Fruit fly (Drosophila melanogaster) whole organism, embryonic: ENCODE measurements around the gene Lgr1.

Source experiments
- ATbp ChIP-seq: fragments of 200-800 bp; sonication (Bioruptor generic); optimal IDR thresholded peaks from 2 replicates; lab custom pipeline; 2017; ENCODE audit warnings: missing biosample characterization, mild to moderate bottlenecking, missing genetic modification characterization, missing genetic modification reagents
- Abd-B ChIP-seq: fragments of 200-800 bp; sonication (Bioruptor generic); optimal IDR thresholded peaks from 2 replicates; lab custom pipeline; 2018; ENCODE audit warnings: missing biosample characterization, mild to moderate bottlenecking, missing genetic modification characterization, moderate library complexity
- Antp ChIP-seq: fragments of 200-800 bp; sonication (Bioruptor generic); optimal IDR thresholded peaks from 3 replicates; lab custom pipeline; 2016; ENCODE audit warnings: missing biosample characterization, missing genetic modification characterization
- CG10366 ChIP-seq: fragments of 200-800 bp; sonication (Bioruptor generic); IDR thresholded peaks from 2 replicates; pipeline ENCODE4 v1.3.6; 2022; ENCODE audit warnings: missing biosample characterization, missing genetic modification characterization
- CG11504 ChIP-seq: fragments of 200-800 bp; sonication (Bioruptor generic); optimal IDR thresholded peaks from 3 replicates; lab custom pipeline; 2019; ENCODE audit warnings: missing biosample characterization, mild to moderate bottlenecking, missing genetic modification characterization, moderate library complexity
- CG12659 ChIP-seq: fragments of 200-800 bp; sonication (Bioruptor generic); optimal IDR thresholded peaks from 3 replicates; lab custom pipeline; 2017; ENCODE audit warnings: mild to moderate bottlenecking, missing biosample characterization, missing genetic modification reagents, missing genetic modification characterization
- CG12769 ChIP-seq: fragments of 200-800 bp; sonication (Bioruptor generic); optimal IDR thresholded peaks from 2 replicates; lab custom pipeline; 2019; ENCODE audit warnings: missing biosample characterization, mild to moderate bottlenecking, missing genetic modification characterization, moderate library complexity
- CG14965 ChIP-seq: fragments of 200-800 bp; sonication (Bioruptor generic); optimal IDR thresholded peaks from 2 replicates; lab custom pipeline; 2016; ENCODE audit warnings: missing biosample characterization, missing genetic modification characterization, borderline replicate concordance
- CG18476 ChIP-seq: fragments of 200-800 bp; sonication (Bioruptor generic); optimal IDR thresholded peaks from 2 replicates; lab custom pipeline; 2016; ENCODE audit warnings: missing biosample characterization, mild to moderate bottlenecking, missing genetic modification characterization
- CG18764 ChIP-seq: fragments of 200-800 bp; sonication (Bioruptor generic); optimal IDR thresholded peaks from 3 replicates; lab custom pipeline; 2016; ENCODE audit warnings: missing biosample characterization, missing genetic modification characterization
- CG2120 ChIP-seq: fragments of 200-800 bp; sonication (Bioruptor generic); optimal IDR thresholded peaks from 3 replicates; lab custom pipeline; 2016; ENCODE audit warnings: missing biosample characterization, missing genetic modification characterization
- CG2678 ChIP-seq: fragments of 200-800 bp; sonication (Bioruptor generic); optimal IDR thresholded peaks from 3 replicates; lab custom pipeline; 2019; ENCODE audit warnings: missing biosample characterization, mild to moderate bottlenecking, missing genetic modification characterization, moderate library complexity
- CG4282 ChIP-seq: fragments of 200-800 bp; sonication (Bioruptor generic); optimal IDR thresholded peaks from 2 replicates; lab custom pipeline; 2016; ENCODE audit warnings: missing biosample characterization, missing genetic modification characterization
- CG6272 ChIP-seq: fragments of 200-800 bp; sonication (Bioruptor generic); IDR thresholded peaks from 2 replicates; pipeline ENCODE4 v1.3.6; 2022; ENCODE audit warnings: missing biosample characterization, missing genetic modification characterization
- CG6683 ChIP-seq: fragments of 200-800 bp; sonication (Bioruptor generic); optimal IDR thresholded peaks from 2 replicates; lab custom pipeline; 2017; ENCODE audit warnings: missing biosample characterization, mild to moderate bottlenecking, missing genetic modification characterization, missing genetic modification reagents
- CG7839 ChIP-seq: fragments of 200-800 bp; sonication (Bioruptor generic); optimal IDR thresholded peaks from 3 replicates; lab custom pipeline; 2018; ENCODE audit warnings: missing biosample characterization, mild to moderate bottlenecking, missing genetic modification characterization, moderate library complexity
- CG7963 ChIP-seq: fragments of 200-800 bp; sonication (Bioruptor generic); IDR thresholded peaks from 3 replicates; pipeline ENCODE4 v1.3.6; 2022; ENCODE audit warnings: missing biosample characterization, missing genetic modification characterization; ENCODE audit not compliant: partially characterized antibody
- CG8290 ChIP-seq, 3 experiments: fragments of 200-800 bp; sonication (Bioruptor generic); optimal IDR thresholded peaks; 2 replicates each; lab custom pipeline; 2016 to 2019; ENCODE audit warnings: missing biosample characterization in 3 of 3, missing genetic modification characterization in 3 of 3, mild to moderate bottlenecking in 2 of 3, moderate library complexity in 1 of 3
- CG8944 ChIP-seq: fragments of 200-800 bp; sonication (Bioruptor generic); optimal IDR thresholded peaks from 3 replicates; lab custom pipeline; 2016; ENCODE audit warnings: missing biosample characterization, missing genetic modification characterization
- CoRest ChIP-seq: fragments of 200-800 bp; sonication (Bioruptor generic); optimal IDR thresholded peaks from 3 replicates; lab custom pipeline; 2018; ENCODE audit warnings: missing biosample characterization, mild to moderate bottlenecking, missing genetic modification characterization, moderate library complexity
- Deaf1 ChIP-seq: fragments of 200-800 bp; optimal IDR thresholded peaks from 3 replicates; lab custom pipeline; 2019; ENCODE audit warnings: missing biosample characterization, mild to moderate bottlenecking, missing genetic modification characterization, moderate library complexity
- Dek ChIP-seq: fragments of 200-800 bp; sonication (Bioruptor generic); optimal IDR thresholded peaks from 3 replicates; lab custom pipeline; 2019; ENCODE audit warnings: missing biosample characterization, mild to moderate bottlenecking, missing genetic modification characterization, moderate library complexity
- Dll ChIP-seq: fragments of 200-800 bp; sonication (Bioruptor generic); IDR thresholded peaks from 4 replicates; pipeline ENCODE4 v1.3.6; 2022; ENCODE audit warnings: missing biosample characterization, missing genetic modification characterization; ENCODE audit not compliant: partially characterized antibody
- HLH4C ChIP-seq: fragments of 200-800 bp; sonication (Bioruptor generic); IDR thresholded peaks from 3 replicates; pipeline ENCODE4 v1.3.6; 2022; ENCODE audit warnings: missing biosample characterization, missing genetic modification characterization; ENCODE audit not compliant: partially characterized antibody
- Hmx ChIP-seq: fragments of 200-800 bp; sonication (Bioruptor generic); optimal IDR thresholded peaks from 2 replicates; lab custom pipeline; 2016; ENCODE audit warnings: missing biosample characterization, missing genetic modification characterization
- MESR4 ChIP-seq: fragments of 200-800 bp; sonication (Bioruptor generic); optimal IDR thresholded peaks from 2 replicates; lab custom pipeline; 2018; ENCODE audit warnings: missing biosample characterization, mild to moderate bottlenecking, missing genetic modification characterization, moderate library complexity
- Med ChIP-seq: fragments of 200-800 bp; sonication (Bioruptor generic); peaks from one replicate; lab custom pipeline; 2016; ENCODE audit warnings: missing biosample characterization, missing genetic modification characterization, mild to moderate bottlenecking, inconsistent platforms, moderate library complexity
- Mrtf ChIP-seq: fragments of 200-800 bp; sonication (Bioruptor generic); IDR thresholded peaks from 3 replicates; pipeline ENCODE4 v1.3.6; 2022; ENCODE audit warnings: missing biosample characterization, missing genetic modification characterization
- NK7.1 ChIP-seq: fragments of 200-800 bp; sonication (Bioruptor generic); optimal IDR thresholded peaks from 3 replicates; lab custom pipeline; 2016; ENCODE audit warnings: missing biosample characterization, missing genetic modification characterization
- Rfx ChIP-seq: fragments of 200-800 bp; sonication (Bioruptor generic); IDR thresholded peaks from 2 replicates; pipeline ENCODE4 v1.3.6; 2022; ENCODE audit warnings: missing biosample characterization, missing genetic modification characterization
- Rx ChIP-seq: fragments of 200-800 bp; sonication (Bioruptor generic); IDR thresholded peaks from 2 replicates; pipeline ENCODE4 v1.3.6; 2022; ENCODE audit warnings: missing biosample characterization, missing genetic modification characterization
- Sin3A ChIP-seq: fragments of >200 bp; optimal IDR thresholded peaks from 2 replicates; lab custom pipeline; 2018
- Taf1 ChIP-seq: fragments of 200-800 bp; sonication (Bioruptor generic); IDR thresholded peaks from 2 replicates; pipeline ENCODE4 v1.3.6; 2022; ENCODE audit warnings: missing biosample characterization, missing genetic modification characterization
- Xrp1 ChIP-seq: fragments of 200-800 bp; sonication (Bioruptor generic); IDR thresholded peaks from 2 replicates; pipeline ENCODE4 v1.3.6; 2022; ENCODE audit warnings: missing biosample characterization, missing genetic modification characterization
- bab2 ChIP-seq: fragments of 200-800 bp; sonication (Bioruptor generic); optimal IDR thresholded peaks from 2 replicates; lab custom pipeline; 2016; ENCODE audit warnings: missing biosample characterization, missing genetic modification characterization
- danr ChIP-seq: fragments of 200-800 bp; sonication (Bioruptor generic); IDR thresholded peaks from 2 replicates; pipeline ENCODE4 v1.3.6; 2022; ENCODE audit warnings: missing biosample characterization, missing genetic modification characterization
- dpn ChIP-seq, 2 experiments: fragments of 200-800 bp; sonication (Bioruptor generic); optimal IDR thresholded peaks; 3 replicates each; lab custom pipeline; 2016; ENCODE audit warnings: missing biosample characterization in 2 of 2, missing genetic modification characterization in 2 of 2
- ems ChIP-seq: fragments of 200-800 bp; sonication (Bioruptor generic); optimal IDR thresholded peaks from 3 replicates; lab custom pipeline; 2016; ENCODE audit warnings: missing biosample characterization, missing genetic modification characterization
- ind ChIP-seq: fragments of 200-800 bp; sonication (Bioruptor generic); optimal IDR thresholded peaks from 3 replicates; lab custom pipeline; 2016; ENCODE audit warnings: missing biosample characterization, missing genetic modification characterization
- jumu ChIP-seq: fragments of 200-800 bp; sonication (Bioruptor generic); optimal IDR thresholded peaks from 3 replicates; lab custom pipeline; 2016; ENCODE audit warnings: missing biosample characterization, missing genetic modification characterization
- kah ChIP-seq: fragments of 200-800 bp; sonication (Bioruptor generic); optimal IDR thresholded peaks from 2 replicates; lab custom pipeline; 2018; ENCODE audit warnings: missing biosample characterization, mild to moderate bottlenecking, missing genetic modification characterization
- lab ChIP-seq: fragments of 200-800 bp; sonication (Bioruptor generic); optimal IDR thresholded peaks from 3 replicates; lab custom pipeline; 2017; ENCODE audit warnings: missing biosample characterization, missing genetic modification characterization, mild to moderate bottlenecking, moderate library complexity, missing genetic modification reagents
- maf-S ChIP-seq: fragments of 200-800 bp; sonication (Bioruptor generic); optimal IDR thresholded peaks from 2 replicates; lab custom pipeline; 2016; ENCODE audit warnings: missing biosample characterization, missing genetic modification characterization
- mam ChIP-seq: fragments of 200-800 bp; sonication (Bioruptor generic); optimal IDR thresholded peaks from 3 replicates; lab custom pipeline; 2016; ENCODE audit warnings: missing biosample characterization, missing genetic modification characterization
- pfk ChIP-seq: fragments of 200-800 bp; sonication (Bioruptor generic); optimal IDR thresholded peaks from 2 replicates; lab custom pipeline; 2018; ENCODE audit warnings: missing biosample characterization, mild to moderate bottlenecking, missing genetic modification characterization, moderate library complexity
- sr ChIP-seq: fragments of 200-800 bp; sonication (Bioruptor generic); IDR thresholded peaks from 3 replicates; pipeline ENCODE4 v1.3.6; 2022; ENCODE audit warnings: missing biosample characterization, missing genetic modification characterization
- ssp ChIP-seq: fragments of 200-800 bp; sonication (Bioruptor generic); IDR thresholded peaks from 2 replicates; pipeline ENCODE4 v1.3.6; 2022; ENCODE audit warnings: missing biosample characterization, missing genetic modification characterization
- tna ChIP-seq: fragments of 200-800 bp; sonication (Bioruptor generic); IDR thresholded peaks from 2 replicates; pipeline ENCODE4 v1.3.6; 2022; ENCODE audit warnings: missing biosample characterization, missing genetic modification characterization; ENCODE audit not compliant: partially characterized antibody
- twi ChIP-seq: fragments of 200-800 bp; optimal IDR thresholded peaks from 2 replicates; lab custom pipeline; 2019; ENCODE audit warnings: missing biosample characterization, mild to moderate bottlenecking, missing genetic modification characterization, moderate library complexity
- wor ChIP-seq: fragments of 200-800 bp; sonication (Bioruptor generic); IDR thresholded peaks from 2 replicates; pipeline ENCODE4 v1.3.6; 2022; ENCODE audit warnings: missing biosample characterization, missing genetic modification characterization

The Lgr1 gene

DNA sequence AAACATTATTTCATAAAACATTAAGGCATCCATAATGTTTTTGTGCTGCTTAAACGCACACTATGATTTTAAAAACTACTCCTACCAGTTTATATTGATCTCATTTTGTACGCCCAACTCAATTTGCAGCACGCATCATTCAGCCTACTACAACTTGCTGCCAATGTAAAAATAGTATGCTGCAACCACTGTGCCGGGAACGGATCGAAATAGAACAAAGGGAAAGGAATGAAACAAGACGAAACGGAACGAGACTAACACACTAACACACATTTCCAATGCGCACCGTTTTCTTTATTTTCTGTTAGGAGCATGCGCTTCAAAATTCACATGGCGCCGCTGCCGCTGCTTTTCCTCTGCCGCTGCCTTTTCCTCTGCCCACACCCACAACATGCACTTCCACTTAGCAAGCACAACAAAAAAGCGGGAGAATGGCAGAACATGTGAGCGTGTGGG is 51.4 kb downstream of the Lgr1 start (continued):
- TF ChIP-seq dpn (GFP tag; optimal IDR thresholded peaks at IDR 0.05; lab: Kevin White, UChicago) (peak; percentile 44 to 54), maf-S (GFP tag; lab: Kevin White, UChicago) (peak; percentile 38), ssp (GFP tag; lab: Robert Waterston, UW) (no peak), HLH4C (no peak), CG8290 (GFP tag; optimal IDR thresholded peaks at IDR 0.05; lab: Kevin White, UChicago) (no peak), CG8290 (tag; optimal IDR thresholded peaks at IDR 0.05; lab: Kevin White, UChicago) (peak in 1 of 2 experiments; percentile 68), CG7839 (tag; lab: Kevin White, UChicago) (peak; percentile 29), mam (GFP tag; lab: Kevin White, UChicago) (peak; percentile 36), Xrp1 (GFP tag; lab: Robert Waterston, UW) (no peak), Dll (GFP tag; lab: Robert Waterston, UW) (no peak), jumu (GFP tag; lab: Kevin White, UChicago) (no peak), sr (GFP tag; lab: Robert Waterston, UW) (peak; percentile 55; the same call in 1 of the 3 replicates), Med (peak; percentile 84), CG6272 (GFP tag; lab: Robert Waterston, UW) (0 out of 2 replicates have a peak, but pooled peaks have one; percentile 17), Sin3A (no peak), lab (GFP tag; lab: Kevin White, UChicago) (peak; percentile 45), bab2 (GFP tag; lab: Kevin White, UChicago) (peak; percentile 12), CG7963 (GFP tag; lab: Robert Waterston, UW) (no peak), CG12769 (tag; lab: Kevin White, UChicago) (peak; percentile 67), CG4282 (GFP tag; lab: Kevin White, UChicago) (peak; percentile 19), Abd-B (GFP tag; lab: Kevin White, UChicago) (peak; percentile 12), MESR4 (GFP tag; lab: Kevin White, UChicago) (no peak), ATbp (no peak), CG12659 (GFP tag; lab: Kevin White, UChicago) (peak; percentile 34), ind (GFP tag; lab: Kevin White, UChicago) (peak; percentile 24), Mrtf (GFP tag; lab: Robert Waterston, UW) (no peak), kah (GFP tag; lab: Kevin White, UChicago) (peak; percentile 96), CoRest (peak; percentile 15), CG18764 (GFP tag; lab: Kevin White, UChicago) (no peak), wor (no peak), tna (GFP tag; lab: Robert Waterston, UW) (no peak), CG2678 (peak; percentile 44), CG2120 (GFP tag; lab: Kevin White, UChicago) (peak; percentile 69), Antp (GFP tag; lab: Kevin White, UChicago) (peak; percentile 39), CG10366 (GFP tag; lab: Robert Waterston, UW) (peak; percentile 10; the same call in 1 of the 2 replicates), CG14965 (GFP tag; lab: Kevin White, UChicago) (no peak), NK7.1 (GFP tag; lab: Kevin White, UChicago) (peak; percentile 16), Rx (GFP tag; lab: Robert Waterston, UW) (peak; percentile 45; the same call in 1 of the 2 replicates), CG8944 (GFP tag; lab: Kevin White, UChicago) (peak; percentile 13), Taf1 (no peak), Rfx (GFP tag; lab: Robert Waterston, UW) (peak; percentile 41; the same call in 1 of the 2 replicates), CG18476 (GFP tag; lab: Kevin White, UChicago) (peak; percentile 9), danr (GFP tag; lab: Robert Waterston, UW) (no peak), ems (GFP tag; lab: Kevin White, UChicago) (peak; percentile 7), CG11504 (peak; percentile 48), pfk (GFP tag; lab: Kevin White, UChicago) (peak; percentile 96), CG6683 (no peak), Hmx (GFP tag; lab: Kevin White, UChicago) (no peak), twi (tag; lab: Kevin White, UChicago) (peak; percentile 39), Deaf1 (tag; lab: Kevin White, UChicago) (no peak), Dek (tag; lab: Kevin White, UChicago) (no peak)
